Worm (Caenorhabditis elegans) whole organism, L3 larva: ENCODE measurements around the gene cdgs-1.

ENCODE experiments used
- ZK546.5 ChIP-seq: sonication (generic microtip); optimal IDR thresholded peaks from 2 replicates; lab custom pipeline; 2017; ENCODE audit warnings: missing biosample characterization, missing genetic modification characterization
- ama-1 ChIP-seq: fragments of 150-350 bp; optimal IDR thresholded peaks from 2 replicates; lab custom pipeline; 2018
- elt-1 ChIP-seq: fragments of 150-350 bp; optimal IDR thresholded peaks from 2 replicates; lab custom pipeline; 2014; ENCODE audit warnings: missing biosample characterization, missing genetic modification characterization
- elt-3 ChIP-seq, 3 experiments: fragments of 150-350 bp in 1 of 3; sonication (generic microtip) in 2 of 3; optimal IDR thresholded peaks; 2 replicates in 2 of 3; 4 replicates in 1 of 3; lab custom pipeline; 2014 to 2017; ENCODE audit warnings: missing biosample characterization in 3 of 3, missing genetic modification characterization in 3 of 3
- eor-1 ChIP-seq, 2 experiments: fragments of 150-350 bp; optimal IDR thresholded peaks; 2 replicates each; lab custom pipeline; 2014 to 2018; ENCODE audit warnings: missing biosample characterization in 2 of 2, missing genetic modification characterization in 2 of 2
- fkh-10 ChIP-seq: sonication (generic microtip); optimal IDR thresholded peaks from 2 replicates; lab custom pipeline; 2017; ENCODE audit warnings: missing biosample characterization, missing genetic modification reagents, missing genetic modification characterization
- hmg-11 ChIP-seq: sonication (generic microtip); optimal IDR thresholded peaks from 2 replicates; lab custom pipeline; 2016; ENCODE audit warnings: missing genetic modification characterization, missing compliant biosample characterization
- nhr-11 ChIP-seq: fragments of 150-350 bp; optimal IDR thresholded peaks from 2 replicates; lab custom pipeline; 2014; ENCODE audit warnings: missing biosample characterization, missing genetic modification characterization
- pha-4 ChIP-seq: fragments of 150-350 bp; optimal IDR thresholded peaks from 2 replicates; lab custom pipeline; 2014; ENCODE audit warnings: missing biosample characterization, missing genetic modification reagents, missing genetic modification characterization

ce11 chrIV:7804740-7805139, 10.8 kb downstream of the cdgs-1 start, which contains the start of gene C33H5.2:
- TF ChIP-seq elt-3 (tag; optimal IDR thresholded peaks at IDR 0.05; lab: Kevin White, UChicago), result no peak
- TF ChIP-seq nhr-11 (tag; lab: Kevin White, UChicago), result no peak
- TF ChIP-seq fkh-10 (GFP tag; lab: Kevin White, UChicago), result no peak
- no peak for TF ChIP-seq hmg-11 (tag; lab: Kevin White, UChicago)
- TF ChIP-seq pha-4 (tag; lab: Kevin White, UChicago), result no peak
- no peak for TF ChIP-seq elt-1 (tag; lab: Kevin White, UChicago)
- TF ChIP-seq eor-1 (tag; optimal IDR thresholded peaks at IDR 0.05; lab: Kevin White, UChicago), result no peak
- no peak for TF ChIP-seq ZK546.5 (tag; lab: Kevin White, UChicago)
- TF ChIP-seq ama-1, result no peak
